Worm (Caenorhabditis elegans) whole organism, mixed stage, embryonic: ENCODE data around the gene efl-2.

ENCODE experiments used
- bed-3 ChIP-seq: fragments of 200-800 bp; sonication (Bioruptor generic); optimal IDR thresholded peaks from 3 replicates; lab custom pipeline; 2018; ENCODE audit warnings: mild to moderate bottlenecking, missing genetic modification characterization, moderate library complexity, missing compliant biosample characterization
- blmp-1 ChIP-seq: fragments of 150-350 bp; optimal IDR thresholded peaks from 2 replicates; lab custom pipeline; 2014; ENCODE audit warnings: missing biosample characterization, missing genetic modification characterization
- drap-1 ChIP-seq: fragments of 200-800 bp; sonication (Bioruptor generic); optimal IDR thresholded peaks from 3 replicates; lab custom pipeline; 2018; ENCODE audit warnings: mild to moderate bottlenecking, missing genetic modification characterization, missing compliant biosample characterization
- flh-1 ChIP-seq: fragments of 200-800 bp; sonication (Bioruptor generic); optimal IDR thresholded peaks from 2 replicates; lab custom pipeline; 2018; ENCODE audit warnings: mild to moderate bottlenecking, missing genetic modification characterization, moderate library complexity, missing compliant biosample characterization
- nhr-237 ChIP-seq: fragments of 150-350 bp; optimal IDR thresholded peaks from 2 replicates; lab custom pipeline; 2014; ENCODE audit warnings: missing biosample characterization, missing genetic modification characterization
- pha-4 ChIP-seq: fragments of 150-350 bp; optimal IDR thresholded peaks from 2 replicates; lab custom pipeline; 2018; ENCODE audit warnings: missing biosample characterization, missing genetic modification reagents, missing genetic modification characterization
- snpc-4 ChIP-seq: fragments of 150-350 bp; optimal IDR thresholded peaks from 2 replicates; lab custom pipeline; 2014; ENCODE audit warnings: missing biosample characterization, missing genetic modification characterization
- tbx-8 ChIP-seq: fragments of 200-800 bp; sonication (Bioruptor generic); optimal IDR thresholded peaks from 2 replicates; lab custom pipeline; 2018; ENCODE audit warnings: mild to moderate bottlenecking, missing genetic modification characterization, moderate library complexity, missing compliant biosample characterization

DNA sequence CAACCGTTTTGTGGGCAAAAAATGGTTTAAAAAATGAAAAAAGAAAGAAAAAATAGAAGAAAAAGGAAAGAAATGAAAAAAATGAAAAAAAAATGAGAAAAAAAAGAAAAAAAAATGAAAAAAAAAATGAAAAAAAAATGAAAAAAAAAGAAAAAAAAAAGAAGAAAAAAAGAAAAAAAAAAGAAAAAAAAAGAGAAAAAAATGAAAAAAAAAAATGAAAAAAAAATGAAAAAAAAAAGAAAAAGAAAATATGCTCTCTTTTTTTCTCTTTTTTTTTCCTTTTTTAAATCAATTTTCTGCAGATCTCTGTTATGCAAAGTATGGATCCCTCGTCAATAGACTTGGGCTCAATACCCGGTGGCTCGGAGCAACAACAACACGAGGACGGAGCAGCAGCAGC is at the start of gene efl-2:
- no peak for TF ChIP-seq drap-1
- no peak for TF ChIP-seq bed-3 (GFP tag; lab: Kevin White, UChicago)
- no peak for TF ChIP-seq tbx-8 (GFP tag; lab: Kevin White, UChicago)
- no peak for TF ChIP-seq pha-4 (tag; lab: Kevin White, UChicago)
- TF ChIP-seq snpc-4 = no peak
- TF ChIP-seq nhr-237 (tag; lab: Kevin White, UChicago) = no peak
- TF ChIP-seq flh-1 (GFP tag; lab: Kevin White, UChicago) = no peak
- no peak for TF ChIP-seq blmp-1 (tag; lab: Kevin White, UChicago)
